Worm (Caenorhabditis elegans): ENCODE data around the gene chil-11.

chil-11 gene

DNA sequence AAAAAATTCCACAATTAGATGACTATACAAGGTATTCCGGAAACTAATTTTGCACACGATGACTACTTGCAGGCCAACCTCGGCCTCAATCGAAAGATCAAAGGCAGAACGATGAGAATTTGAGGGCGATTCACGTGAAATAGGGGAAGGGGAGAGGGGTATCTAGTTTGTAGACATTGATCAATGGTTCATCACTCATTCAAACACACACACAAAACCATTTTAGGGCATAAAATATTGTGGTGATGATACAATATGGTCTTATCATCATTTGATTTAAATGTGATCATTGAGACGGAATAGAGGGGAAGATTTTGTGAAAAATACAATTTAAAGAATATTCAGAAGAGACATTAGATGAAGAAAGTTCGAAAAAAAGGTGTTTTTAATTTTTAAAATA is 21.6 kb downstream of the chil-11 start (continued):
- TF ChIP-seq fos-1 (tag; optimal IDR thresholded peaks at IDR 0.05) (no peak), nhr-20 (tag; optimal IDR thresholded peaks at IDR 0.05) (peak; percentile 82), elt-2 (tag; optimal IDR thresholded peaks at IDR 0.05) (peak; percentile 43), nhr-71 (tag; optimal IDR thresholded peaks at IDR 0.05) (peak; percentile 55), snu-23 (GFP tag; optimal IDR thresholded peaks at IDR 0.05) (peak; percentile 45), nhr-237 (tag; optimal IDR thresholded peaks at IDR 0.05) (no peak), nhr-77 (tag; optimal IDR thresholded peaks at IDR 0.05) (no peak), aly-2 (tag; optimal IDR thresholded peaks at IDR 0.05) (no peak), Y116A8C.19 (tag; optimal IDR thresholded peaks at IDR 0.05; ENCODE audit: borderline replicate concordance) (no peak), lin-35 (GFP tag; optimal IDR thresholded peaks at IDR 0.05) (peak in 1 of 2 experiments; percentile 56), nhr-19 (GFP tag; conservative IDR thresholded peaks at IDR 0.05) (peak; percentile 36), nhr-84 (tag; optimal IDR thresholded peaks at IDR 0.05) (no peak), hpl-2 (GFP tag; optimal IDR thresholded peaks at IDR 0.05) (no peak), zip-4 (GFP tag; optimal IDR thresholded peaks at IDR 0.05) (no peak), nhr-90 (tag; optimal IDR thresholded peaks at IDR 0.05; ENCODE audit: poor library complexity) (peak; percentile 36)

DNA sequence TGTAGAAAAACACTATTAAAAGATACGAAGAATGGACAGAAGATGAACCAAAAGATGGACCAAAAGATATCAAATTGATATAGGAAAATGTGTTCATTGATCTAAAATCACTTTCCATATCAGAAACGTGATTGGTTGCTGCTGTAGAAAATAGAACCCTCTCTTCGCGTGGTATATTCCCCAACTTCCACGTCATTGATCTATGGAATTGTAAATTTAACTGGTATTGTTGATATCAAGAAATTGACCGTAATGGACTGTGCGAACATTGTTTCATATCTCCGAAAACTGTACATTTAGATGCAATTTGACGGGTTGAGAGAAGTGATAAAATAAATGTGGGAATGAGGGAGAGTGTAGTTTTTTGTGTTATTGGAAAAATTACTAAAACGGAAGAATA is 23.2 kb downstream of the chil-11 start:
- TF ChIP-seq tbx-2 (tag; optimal IDR thresholded peaks at IDR 0.05) (peak; percentile 66), snpc-4 (tag; optimal IDR thresholded peaks at IDR 0.05) (no peak), isw-1 (GFP tag; IDR thresholded peaks at IDR 0.05) (no peak), unc-30 (tag; optimal IDR thresholded peaks at IDR 0.05) (no peak), C16A3.4 (tag; optimal IDR thresholded peaks at IDR 0.05) (peak; percentile 51), vab-15 (tag; optimal IDR thresholded peaks at IDR 0.05) (peak; percentile 55), lsy-2 (tag; optimal IDR thresholded peaks at IDR 0.05) (peak; percentile 3 to 65), nhr-47 (tag; optimal IDR thresholded peaks at IDR 0.05) (peak; percentile 28), nhr-90 (tag; optimal IDR thresholded peaks at IDR 0.05; ENCODE audit: poor library complexity) (peak; percentile 66), snu-23 (GFP tag; optimal IDR thresholded peaks at IDR 0.05) (peak; percentile 57), hpl-2 (GFP tag; optimal IDR thresholded peaks at IDR 0.05) (no peak), lin-14 (GFP tag; optimal IDR thresholded peaks at IDR 0.05) (peak; percentile 67), jun-1 (tag; optimal IDR thresholded peaks at IDR 0.05) (no peak), unc-86 (tag; optimal IDR thresholded peaks at IDR 0.05) (no peak), nhr-237 (tag; optimal IDR thresholded peaks at IDR 0.05) (no peak), egl-13 (tag; optimal IDR thresholded peaks at IDR 0.05) (no peak), unc-130 (tag; optimal IDR thresholded peaks at IDR 0.05) (peak; percentile 27), nhr-19 (GFP tag; conservative IDR thresholded peaks at IDR 0.05) (peak; percentile 71), nhr-76 (tag; optimal IDR thresholded peaks at IDR 0.05) (peak; percentile 32), elt-3 (tag; optimal IDR thresholded peaks at IDR 0.05) (peak in 5 of 6 experiments; percentile 85 to 99 (median 89)), blmp-1 (tag; optimal IDR thresholded peaks at IDR 0.05) (peak; percentile 83), nhr-85 (tag) (peak; percentile 95), sptf-1 (tag; optimal IDR thresholded peaks at IDR 0.05) (no peak), pax-3 (tag; optimal IDR thresholded peaks at IDR 0.05) (no peak), lin-35 (GFP tag; optimal IDR thresholded peaks at IDR 0.05) (peak in 1 of 2 experiments; percentile 56), efl-1 (optimal IDR thresholded peaks at IDR 0.05) (no peak), efl-1 (GFP tag; optimal IDR thresholded peaks at IDR 0.05 in 1 of 2) (peak in 1 of 2 experiments; percentile 44), nhr-20 (tag; optimal IDR thresholded peaks at IDR 0.05) (peak; percentile 95), nhr-12 (tag; optimal IDR thresholded peaks at IDR 0.05) (no peak), nhr-71 (tag; optimal IDR thresholded peaks at IDR 0.05) (peak; percentile 85), mdl-1 (tag; optimal IDR thresholded peaks at IDR 0.05) (peak in 1 of 2 experiments; percentile 53)

DNA sequence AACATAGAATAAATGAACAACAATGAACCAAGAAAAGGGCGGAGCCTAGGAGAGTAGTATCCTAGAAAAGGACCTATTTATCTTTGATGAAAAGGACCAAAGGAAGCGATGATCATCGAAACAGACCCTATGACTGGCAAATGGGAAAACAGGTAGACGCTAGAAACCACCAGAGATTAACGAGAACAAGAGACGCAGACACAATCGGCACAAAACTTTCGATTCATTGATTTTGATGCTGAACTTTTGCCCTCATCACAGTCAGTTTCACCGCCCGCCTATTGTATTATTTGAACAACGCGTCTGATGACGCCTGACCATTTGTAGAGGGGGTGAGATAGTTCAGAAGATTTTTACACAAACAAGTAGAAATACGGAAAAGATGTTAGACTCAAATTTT is 24.5 kb downstream of the chil-11 start:
- TF ChIP-seq efl-3 (GFP tag; optimal IDR thresholded peaks at IDR 0.05) (no peak), mdl-1 (tag; optimal IDR thresholded peaks at IDR 0.05) (peak in 1 of 2 experiments; percentile 40), unc-62 (GFP tag; optimal IDR thresholded peaks at IDR 0.05) (no peak), fos-1 (tag; optimal IDR thresholded peaks at IDR 0.05) (no peak), nhr-20 (tag; optimal IDR thresholded peaks at IDR 0.05) (peak; percentile 87), lin-35 (GFP tag; optimal IDR thresholded peaks at IDR 0.05) (peak in 1 of 2 experiments; percentile 64), ceh-82 (tag; optimal IDR thresholded peaks at IDR 0.05) (peak in 1 of 3 experiments; percentile 9), ztf-11 (tag; optimal IDR thresholded peaks at IDR 0.05) (no peak), pag-3 (tag; optimal IDR thresholded peaks at IDR 0.05; ENCODE audit: borderline replicate concordance, insufficient read depth) (no peak), nhr-71 (tag; optimal IDR thresholded peaks at IDR 0.05) (peak; percentile 71), blmp-1 (tag; optimal IDR thresholded peaks at IDR 0.05) (peak; percentile 97), elt-2 (tag; optimal IDR thresholded peaks at IDR 0.05) (no peak), ceh-90 (tag; optimal IDR thresholded peaks at IDR 0.05) (no peak), nhr-47 (tag; optimal IDR thresholded peaks at IDR 0.05) (peak; percentile 19), efl-1 (optimal IDR thresholded peaks at IDR 0.05) (peak in 1 of 2 experiments; percentile 9), efl-1 (GFP tag; optimal IDR thresholded peaks at IDR 0.05 in 1 of 2) (no peak), dsc-1 (tag; optimal IDR thresholded peaks at IDR 0.05) (no peak), snu-23 (GFP tag; optimal IDR thresholded peaks at IDR 0.05) (peak; percentile 66), elt-3 (tag; optimal IDR thresholded peaks at IDR 0.05) (peak in 3 of 6 experiments; percentile 36 to 81 (median 46)), nhr-76 (tag; optimal IDR thresholded peaks at IDR 0.05) (no peak), nhr-19 (GFP tag; conservative IDR thresholded peaks at IDR 0.05) (peak; percentile 36), lsy-2 (tag; optimal IDR thresholded peaks at IDR 0.05) (peak in 1 of 2 experiments; percentile 30), lin-14 (GFP tag; optimal IDR thresholded peaks at IDR 0.05) (peak; percentile 79), lin-39 (tag; optimal IDR thresholded peaks at IDR 0.05) (no peak), nhr-85 (tag) (peak; percentile 92)
